Worm (Caenorhabditis elegans): ENCODE data around the gene imph-1.

The imph-1 gene

ce11 chrIII:4594762-4595523, 41.5 kb downstream of the imph-1 start:
- no peak for TF ChIP-seq elt-3 (tag; optimal IDR thresholded peaks at IDR 0.05)
- TF ChIP-seq tbx-2 (tag; optimal IDR thresholded peaks at IDR 0.05), result no peak
- TF ChIP-seq egl-5 (tag; optimal IDR thresholded peaks at IDR 0.05), result no peak
- TF ChIP-seq skn-1 (tag; optimal IDR thresholded peaks at IDR 0.05), result no peak
- no peak for TF ChIP-seq jun-1 (tag; optimal IDR thresholded peaks at IDR 0.05)
- no peak for TF ChIP-seq ama-1 (optimal IDR thresholded peaks at IDR 0.05)
- TF ChIP-seq lin-39 (tag; optimal IDR thresholded peaks at IDR 0.05), result no peak
- no peak for TF ChIP-seq nfya-1 (tag; optimal IDR thresholded peaks at IDR 0.05; ENCODE audit: insufficient read depth)
- no peak for TF ChIP-seq mml-1 (tag; optimal IDR thresholded peaks at IDR 0.05)
- no peak for TF ChIP-seq ceh-9 (tag; optimal IDR thresholded peaks at IDR 0.05)
- no peak for TF ChIP-seq daf-12 (tag; optimal IDR thresholded peaks at IDR 0.05)
- TF ChIP-seq sea-2 (GFP tag; optimal IDR thresholded peaks at IDR 0.05), result no peak
- no peak for TF ChIP-seq nhr-12 (tag; optimal IDR thresholded peaks at IDR 0.05)

ce11 chrIII:4595771-4596227, 42.4 kb downstream of the imph-1 start, which contains the start of gene asb-1:
Gene asb-1 (minus strand): TSS chrIII:4595821.
- TF ChIP-seq ama-1 (optimal IDR thresholded peaks at IDR 0.05) (no peak), hmg-11 (tag; optimal IDR thresholded peaks at IDR 0.05) (no peak), eor-1 (tag; optimal IDR thresholded peaks at IDR 0.05) (no peak), sea-2 (GFP tag; optimal IDR thresholded peaks at IDR 0.05) (no peak), ztf-11 (tag; optimal IDR thresholded peaks at IDR 0.05) (no peak), ztf-4 (tag; optimal IDR thresholded peaks at IDR 0.05) (no peak), snpc-4 (tag; optimal IDR thresholded peaks at IDR 0.05) (no peak), egl-5 (tag; optimal IDR thresholded peaks at IDR 0.05) (no peak), nhr-11 (tag; optimal IDR thresholded peaks at IDR 0.05) (no peak), elt-1 (tag; optimal IDR thresholded peaks at IDR 0.05) (no peak), unc-39 (tag; optimal IDR thresholded peaks at IDR 0.05) (no peak), ceh-82 (tag; optimal IDR thresholded peaks at IDR 0.05) (no peak), lin-15B (tag; optimal IDR thresholded peaks at IDR 0.05) (no peak), tbx-2 (tag; optimal IDR thresholded peaks at IDR 0.05) (no peak), pha-4 (tag; optimal IDR thresholded peaks at IDR 0.05) (no peak), nhr-28 (tag; optimal IDR thresholded peaks at IDR 0.05) (no peak), ZK546.5 (tag; optimal IDR thresholded peaks at IDR 0.05) (no peak), mdl-1 (tag; optimal IDR thresholded peaks at IDR 0.05) (no peak), zag-1 (tag; optimal IDR thresholded peaks at IDR 0.05) (no peak), R02D3.7 (tag; optimal IDR thresholded peaks at IDR 0.05) (no peak)

- TF ChIP-seq ceh-16 (tag; optimal IDR thresholded peaks at IDR 0.05) (no peak), elt-3 (tag; optimal IDR thresholded peaks at IDR 0.05) (peak in 1 of 3 experiments; percentile 34), nhr-23 (tag; optimal IDR thresholded peaks at IDR 0.05) (peak; percentile 0), nhr-25 (tag; optimal IDR thresholded peaks at IDR 0.05) (peak; percentile 5)
Observed at ce11 chrIII:4600139-4600762, 46.8 kb downstream of the imph-1 start, which contains the start of gene mab-21. Gene mab-21 (plus strand): TSS chrIII:4600753.

ce11 chrIII:4601286-4601685, 47.9 kb downstream of the imph-1 start:
- TF ChIP-seq nhr-77 (tag; optimal IDR thresholded peaks at IDR 0.05) (no peak), sea-2 (GFP tag; optimal IDR thresholded peaks at IDR 0.05) (no peak), ztf-11 (tag; optimal IDR thresholded peaks at IDR 0.05) (no peak), daf-12 (tag; optimal IDR thresholded peaks at IDR 0.05) (no peak), nfya-1 (tag; optimal IDR thresholded peaks at IDR 0.05; ENCODE audit: insufficient read depth) (no peak), ama-1 (optimal IDR thresholded peaks at IDR 0.05) (no peak), unc-62 (GFP tag; optimal IDR thresholded peaks at IDR 0.05) (no peak), nhr-43 (tag; optimal IDR thresholded peaks at IDR 0.05; ENCODE audit: poor library complexity, severe bottlenecking) (no peak), pha-4 (tag; optimal IDR thresholded peaks at IDR 0.05) (no peak)

Measured in whole organism, L3 larva.